Worm (Caenorhabditis elegans): Measurements from ENCODE around the gene srx-122.

Gene srx-122

DNA sequence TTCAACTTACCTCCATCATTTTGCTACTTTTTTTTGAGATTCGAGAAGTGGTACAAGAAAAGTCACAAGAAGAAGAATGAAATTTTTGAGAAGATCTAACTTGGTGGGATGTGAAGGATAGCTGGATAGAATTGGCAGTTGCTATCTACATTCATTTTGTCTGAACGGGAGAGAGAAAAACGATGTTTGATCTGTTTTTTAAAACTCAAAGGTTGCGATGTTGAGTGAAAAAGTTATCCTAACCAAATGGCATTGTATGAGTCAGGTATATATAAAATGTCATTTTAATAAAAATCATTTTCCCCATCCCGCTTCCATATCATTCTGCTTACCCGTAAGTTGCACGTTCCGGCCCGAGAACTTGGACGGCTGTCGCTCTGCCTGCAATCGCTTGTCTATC lies 8.4 kb downstream of the srx-122 start, which contains the start of gene F35F10.6:
TSS of gene F35F10.6 (minus strand) at position 101 of the 400 bp plus-strand sequence.
- TF ChIP-seq med-1 (GFP tag; optimal IDR thresholded peaks at IDR 0.05; ENCODE audit: insufficient read depth) (no peak), tab-1 (GFP tag; IDR thresholded peaks at IDR 0.05) (no peak), T22C8.4 (GFP tag; IDR thresholded peaks at IDR 0.05) (no peak), ztf-29 (GFP tag; IDR thresholded peaks at IDR 0.05) (no peak), cog-1 (tag; optimal IDR thresholded peaks at IDR 0.05) (no peak), flt-1 (GFP tag; IDR thresholded peaks at IDR 0.05) (no peak), ref-1 (GFP tag; conservative IDR thresholded peaks at IDR 0.05) (no peak), ztf-23 (GFP tag; IDR thresholded peaks at IDR 0.05) (no peak), klf-2 (GFP tag; conservative IDR thresholded peaks at IDR 0.05) (no peak)

DNA sequence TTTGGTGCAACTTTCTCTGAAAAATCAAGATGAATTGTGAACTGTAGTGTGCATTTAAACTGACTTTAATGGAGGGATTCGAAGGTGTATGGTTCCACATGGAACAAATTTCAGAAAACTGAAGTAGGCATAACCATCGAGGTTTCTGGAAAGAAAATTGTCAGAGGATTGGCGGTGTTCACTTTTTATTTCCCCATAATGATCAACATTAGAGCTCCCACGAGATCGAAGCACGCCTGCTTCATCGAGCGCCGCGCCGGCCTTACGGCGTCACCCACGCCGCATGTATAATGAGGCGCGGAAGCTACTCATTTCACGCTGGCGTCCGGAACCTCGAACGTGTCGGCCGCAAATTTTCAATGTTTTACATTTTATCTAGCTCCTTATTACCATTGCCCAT lies 9.5 kb downstream of the srx-122 start:
- TF ChIP-seq klf-2 (GFP tag; conservative IDR thresholded peaks at IDR 0.05) = no peak
- no peak for TF ChIP-seq ref-1 (GFP tag; conservative IDR thresholded peaks at IDR 0.05)
- TF ChIP-seq med-1 (GFP tag; optimal IDR thresholded peaks at IDR 0.05; ENCODE audit: insufficient read depth) = no peak
- TF ChIP-seq flt-1 (GFP tag; IDR thresholded peaks at IDR 0.05) = no peak
- no peak for TF ChIP-seq T22C8.4 (GFP tag; IDR thresholded peaks at IDR 0.05)
- no peak for TF ChIP-seq cog-1 (tag; optimal IDR thresholded peaks at IDR 0.05)
- no peak for TF ChIP-seq ztf-29 (GFP tag; IDR thresholded peaks at IDR 0.05)
- TF ChIP-seq ztf-23 (GFP tag; IDR thresholded peaks at IDR 0.05) = no peak
- TF ChIP-seq tab-1 (GFP tag; IDR thresholded peaks at IDR 0.05) = no peak

DNA sequence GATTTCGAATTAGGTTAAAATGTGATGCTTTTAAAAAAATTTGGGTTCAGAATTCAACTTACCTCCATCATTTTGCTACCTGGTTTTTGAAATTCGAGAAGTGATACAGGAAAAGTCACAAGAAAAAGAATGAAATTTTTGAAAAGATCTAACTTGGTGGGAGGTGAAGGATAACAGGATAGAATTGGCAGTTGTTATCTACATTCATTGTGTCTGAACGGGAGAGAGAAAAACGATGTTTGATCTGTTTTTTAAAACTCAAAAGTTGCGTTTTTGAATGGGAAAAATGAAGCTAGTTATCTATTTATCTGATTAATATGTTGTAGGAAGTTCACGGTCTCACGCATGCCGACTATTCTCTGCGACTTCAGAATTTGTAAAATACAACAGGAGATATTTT lies 10.3 kb downstream of the srx-122 start, which contains the start of gene F35F10.7:
TSS of gene F35F10.7 (minus strand) at position 101 of the 400 bp plus-strand sequence.
- TF ChIP-seq klf-2 (GFP tag; conservative IDR thresholded peaks at IDR 0.05) (no peak), T22C8.4 (GFP tag; IDR thresholded peaks at IDR 0.05) (no peak), tab-1 (GFP tag; IDR thresholded peaks at IDR 0.05) (no peak), ztf-23 (GFP tag; IDR thresholded peaks at IDR 0.05) (no peak), ztf-29 (GFP tag; IDR thresholded peaks at IDR 0.05) (no peak), ref-1 (GFP tag; conservative IDR thresholded peaks at IDR 0.05) (no peak), flt-1 (GFP tag; IDR thresholded peaks at IDR 0.05) (no peak)

DNA sequence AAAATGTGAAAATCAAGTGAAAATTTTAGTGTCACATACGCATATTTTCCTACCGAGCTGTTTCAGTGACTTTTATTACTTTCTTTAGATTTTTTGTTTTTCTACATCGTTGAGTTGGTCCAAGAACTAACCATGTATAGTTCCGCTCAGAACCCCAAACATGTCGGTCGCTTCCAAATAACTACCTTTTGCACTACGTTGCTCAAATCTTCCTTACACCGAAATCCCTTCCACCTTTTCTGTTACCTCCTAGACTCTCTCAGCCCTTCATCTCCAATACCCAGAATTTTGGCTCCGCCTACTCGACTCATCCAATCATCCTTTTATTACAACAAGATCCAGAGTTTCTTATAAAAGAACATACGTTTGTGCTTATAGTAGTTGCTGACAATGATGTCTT lies 13.0 kb downstream of the srx-122 start, which contains the start of gene F35F10.5:
TSS of gene F35F10.5 (plus strand) at position 301 of the 400 bp plus-strand sequence.
- TF ChIP-seq ztf-23 (GFP tag; IDR thresholded peaks at IDR 0.05) (0 out of 2 replicates have a peak, but pooled peaks have one; percentile 25), tab-1 (GFP tag; IDR thresholded peaks at IDR 0.05) (no peak)

DNA sequence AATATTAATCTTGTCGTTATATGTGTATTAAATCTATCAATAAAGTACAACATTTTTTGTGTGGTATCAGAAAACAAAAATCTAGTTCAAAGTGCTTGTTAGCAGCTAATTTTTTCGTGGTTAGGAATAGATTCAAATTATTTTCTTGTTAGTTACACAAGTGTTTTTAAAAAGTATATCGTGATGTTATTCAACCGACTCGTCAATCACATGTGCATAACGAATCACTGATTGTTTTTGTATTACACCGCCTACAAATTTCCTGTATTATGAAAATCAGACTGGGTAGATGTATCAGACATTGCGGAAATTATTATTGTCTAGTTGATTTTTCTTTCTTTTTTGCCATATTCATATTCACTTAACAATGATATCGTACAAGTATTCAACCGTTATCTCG lies 14.7 kb downstream of the srx-122 start, which contains the start of gene str-64:
TSS of gene str-64 (plus strand) at position 301 of the 400 bp plus-strand sequence.
- TF ChIP-seq T22C8.4 (GFP tag; IDR thresholded peaks at IDR 0.05) (no peak), ztf-23 (GFP tag; IDR thresholded peaks at IDR 0.05) (no peak), ztf-29 (GFP tag; IDR thresholded peaks at IDR 0.05) (no peak), cog-1 (tag; optimal IDR thresholded peaks at IDR 0.05) (no peak), flt-1 (GFP tag; IDR thresholded peaks at IDR 0.05) (no peak), ref-1 (GFP tag; conservative IDR thresholded peaks at IDR 0.05) (no peak), med-1 (GFP tag; optimal IDR thresholded peaks at IDR 0.05; ENCODE audit: insufficient read depth) (no peak), klf-2 (GFP tag; conservative IDR thresholded peaks at IDR 0.05) (no peak)

DNA sequence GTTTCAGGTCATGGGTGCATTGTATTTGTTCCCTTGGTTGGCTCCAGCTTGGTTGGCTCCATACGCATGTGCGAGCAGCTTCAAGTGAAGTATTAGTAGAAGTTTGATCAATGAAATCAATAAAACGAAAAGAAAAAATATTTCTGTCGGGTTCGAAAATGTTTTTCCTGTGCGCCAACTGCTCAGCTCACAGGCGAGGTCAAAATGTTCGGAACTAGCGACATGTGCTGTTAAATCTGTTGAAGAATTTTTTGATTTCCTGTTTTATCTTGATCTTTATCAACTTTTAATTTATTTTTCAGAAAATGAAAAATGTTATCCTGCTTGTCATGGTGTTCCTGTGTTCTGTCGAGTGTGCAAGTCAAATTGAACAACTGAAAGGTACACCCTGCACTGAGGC lies 16.1 kb downstream of the srx-122 start, which contains the start of gene T28A11.25:
TSS of gene T28A11.25 (plus strand) at position 301 of the 400 bp plus-strand sequence.
- TF ChIP-seq flt-1 (GFP tag; IDR thresholded peaks at IDR 0.05) (no peak), T22C8.4 (GFP tag; IDR thresholded peaks at IDR 0.05) (no peak), klf-2 (GFP tag; conservative IDR thresholded peaks at IDR 0.05) (no peak), med-1 (GFP tag; optimal IDR thresholded peaks at IDR 0.05; ENCODE audit: insufficient read depth) (no peak), ztf-23 (GFP tag; IDR thresholded peaks at IDR 0.05) (no peak), ztf-29 (GFP tag; IDR thresholded peaks at IDR 0.05) (no peak), tab-1 (GFP tag; IDR thresholded peaks at IDR 0.05) (no peak), ref-1 (GFP tag; conservative IDR thresholded peaks at IDR 0.05) (no peak)

DNA sequence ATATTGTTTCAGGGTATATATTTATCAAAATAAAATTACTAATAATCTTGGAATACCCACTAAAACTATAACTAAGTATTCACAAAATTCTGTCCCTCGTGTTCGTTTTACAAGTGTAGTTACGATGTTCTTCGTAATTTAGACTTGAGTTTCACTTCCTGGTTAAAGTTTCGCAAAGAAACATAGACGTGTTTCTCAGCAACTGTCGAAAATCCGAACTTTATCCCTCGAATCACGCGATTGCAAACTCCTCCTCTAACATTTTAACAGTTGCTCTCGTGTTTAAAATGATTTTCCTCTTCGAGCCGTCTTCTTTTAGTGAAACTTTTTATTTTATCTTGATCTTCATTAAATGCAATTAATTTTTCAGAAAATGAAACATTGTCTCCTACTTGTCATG lies 17.7 kb downstream of the srx-122 start, which contains the start of gene T28A11.2:
TSS of gene T28A11.2 (plus strand) at position 371 of the 400 bp plus-strand sequence.
- no peak for TF ChIP-seq med-1 (GFP tag; optimal IDR thresholded peaks at IDR 0.05; ENCODE audit: insufficient read depth)
- TF ChIP-seq cog-1 (tag; optimal IDR thresholded peaks at IDR 0.05) = no peak
- no peak for TF ChIP-seq T22C8.4 (GFP tag; IDR thresholded peaks at IDR 0.05)
- no peak for TF ChIP-seq flt-1 (GFP tag; IDR thresholded peaks at IDR 0.05)
- TF ChIP-seq ref-1 (GFP tag; conservative IDR thresholded peaks at IDR 0.05) = no peak
- no peak for TF ChIP-seq ztf-29 (GFP tag; IDR thresholded peaks at IDR 0.05)
- no peak for TF ChIP-seq tab-1 (GFP tag; IDR thresholded peaks at IDR 0.05)
- no peak for TF ChIP-seq ztf-23 (GFP tag; IDR thresholded peaks at IDR 0.05)
- no peak for TF ChIP-seq klf-2 (GFP tag; conservative IDR thresholded peaks at IDR 0.05)

DNA sequence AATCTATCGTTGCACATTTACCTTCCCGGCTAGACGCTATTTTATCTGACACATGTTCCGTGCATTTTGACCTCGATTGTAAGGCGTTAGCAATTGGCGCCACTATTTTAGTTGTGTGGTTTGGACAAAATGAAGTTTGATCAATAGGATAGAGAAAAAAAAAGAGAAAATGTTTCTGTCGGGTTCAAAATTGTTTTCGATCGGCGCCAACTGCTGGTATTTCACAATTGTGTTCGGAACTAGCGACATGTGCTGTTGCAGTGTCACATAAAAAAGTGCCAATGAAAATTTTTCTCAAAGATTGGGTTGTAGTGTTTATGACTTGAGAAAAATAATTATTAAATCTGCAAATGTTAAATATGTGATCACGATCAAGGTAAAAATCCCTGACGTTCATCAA lies 18.5 kb downstream of the srx-122 start:
- TF ChIP-seq cog-1 (tag; optimal IDR thresholded peaks at IDR 0.05) (no peak), med-1 (GFP tag; optimal IDR thresholded peaks at IDR 0.05; ENCODE audit: insufficient read depth) (no peak), T22C8.4 (GFP tag; IDR thresholded peaks at IDR 0.05) (no peak), ztf-29 (GFP tag; IDR thresholded peaks at IDR 0.05) (no peak), flt-1 (GFP tag; IDR thresholded peaks at IDR 0.05) (no peak), ztf-23 (GFP tag; IDR thresholded peaks at IDR 0.05) (no peak), klf-2 (GFP tag; conservative IDR thresholded peaks at IDR 0.05) (no peak), tab-1 (GFP tag; IDR thresholded peaks at IDR 0.05) (no peak), ref-1 (GFP tag; conservative IDR thresholded peaks at IDR 0.05) (no peak)

DNA sequence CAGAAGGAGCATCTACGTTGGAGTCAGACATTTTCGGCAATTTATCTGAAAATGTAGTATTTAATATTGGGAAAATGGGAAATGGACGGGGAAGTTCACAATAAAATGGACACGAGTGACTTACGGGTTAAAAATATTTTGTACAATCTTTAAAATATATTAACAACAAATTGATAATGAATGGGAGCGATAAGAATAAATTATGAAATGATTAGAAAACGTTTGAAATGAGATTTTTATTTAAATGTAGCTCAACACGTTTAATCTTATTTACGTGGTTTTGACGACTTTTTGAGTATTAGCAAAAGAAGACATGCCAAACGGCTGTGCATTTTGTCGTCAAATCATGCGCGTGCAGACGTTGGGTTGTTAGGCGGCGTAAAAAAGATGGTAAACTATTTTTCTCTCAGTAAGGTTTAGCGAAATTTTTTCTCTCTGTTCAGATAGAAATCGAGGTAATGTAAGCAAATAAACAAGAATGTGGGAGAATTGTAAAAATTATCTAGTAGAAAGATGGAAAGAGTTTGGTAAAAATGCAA lies 19.5 kb downstream of the srx-122 start, which contains the start of gene fbxa-64:
TSS of gene fbxa-64 (minus strand) at position 51 of the 539 bp plus-strand sequence.
- TF ChIP-seq ref-1 (GFP tag; conservative IDR thresholded peaks at IDR 0.05) = no peak
- no peak for TF ChIP-seq cog-1 (tag; optimal IDR thresholded peaks at IDR 0.05)
- no peak for TF ChIP-seq tab-1 (GFP tag; IDR thresholded peaks at IDR 0.05)
- TF ChIP-seq ztf-23 (GFP tag; IDR thresholded peaks at IDR 0.05) = no peak
- no peak for TF ChIP-seq flt-1 (GFP tag; IDR thresholded peaks at IDR 0.05)

DNA sequence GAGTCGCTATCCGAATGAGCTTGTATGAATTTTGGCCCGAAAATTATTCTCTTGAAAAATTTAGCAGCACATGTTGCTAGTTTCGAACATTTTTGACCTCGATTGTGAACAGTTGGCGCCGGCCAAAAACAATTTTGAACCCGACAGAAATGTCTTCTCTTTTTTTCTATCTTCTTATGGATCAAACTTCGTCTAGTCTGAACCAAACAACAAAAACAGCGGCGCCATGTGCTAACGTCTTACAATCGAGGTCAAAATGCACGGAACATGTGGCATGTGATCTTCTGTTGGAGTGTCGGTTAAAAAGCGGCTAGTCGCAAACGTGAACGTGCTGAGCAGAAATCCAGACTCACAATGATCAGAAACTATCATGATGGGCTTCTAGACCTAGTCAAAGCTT lies 21.5 kb downstream of the srx-122 start:
- no peak for TF ChIP-seq tab-1 (GFP tag; IDR thresholded peaks at IDR 0.05)
- TF ChIP-seq ztf-29 (GFP tag; IDR thresholded peaks at IDR 0.05) = no peak
- TF ChIP-seq T22C8.4 (GFP tag; IDR thresholded peaks at IDR 0.05) = no peak
- TF ChIP-seq med-1 (GFP tag; optimal IDR thresholded peaks at IDR 0.05; ENCODE audit: insufficient read depth) = no peak
- no peak for TF ChIP-seq klf-2 (GFP tag; conservative IDR thresholded peaks at IDR 0.05)
- TF ChIP-seq ztf-23 (GFP tag; IDR thresholded peaks at IDR 0.05) = no peak
- TF ChIP-seq ref-1 (GFP tag; conservative IDR thresholded peaks at IDR 0.05) = no peak
- TF ChIP-seq cog-1 (tag; optimal IDR thresholded peaks at IDR 0.05) = no peak
- no peak for TF ChIP-seq flt-1 (GFP tag; IDR thresholded peaks at IDR 0.05)

All from whole organism, midembryonic.